Fruit fly (Drosophila melanogaster) whole organism, embryonic: Measurements from ENCODE around the gene CG13113.
A peak's percentile ranks its signal among the peaks of the same experiment; 100 is the strongest.

ENCODE experiments used
- B-H2 ChIP-seq: fragments of 200-800 bp; sonication (Bioruptor generic); optimal IDR thresholded peaks from 2 replicates; lab custom pipeline; 2018; ENCODE audit warnings: missing biosample characterization, mild to moderate bottlenecking, missing genetic modification characterization
- BEAF-32 ChIP-seq: fragments of 200-800 bp; sonication (Bioruptor generic); optimal IDR thresholded peaks from 3 replicates; lab custom pipeline; 2017; ENCODE audit warnings: missing biosample characterization, missing genetic modification characterization, mild to moderate bottlenecking, moderate library complexity, missing genetic modification reagents
- CG10366 ChIP-seq: fragments of 200-800 bp; sonication (Bioruptor generic); IDR thresholded peaks from 2 replicates; pipeline ENCODE4 v1.3.6; 2022; ENCODE audit warnings: missing biosample characterization, missing genetic modification characterization
- CG10959 ChIP-seq: fragments of 200-800 bp; sonication (Bioruptor generic); IDR thresholded peaks from 2 replicates; pipeline ENCODE4 v1.3.6; 2022; ENCODE audit warnings: missing biosample characterization, missing genetic modification characterization
- CG11247 ChIP-seq: fragments of 200-800 bp; sonication (Bioruptor generic); IDR thresholded peaks from 2 replicates; pipeline ENCODE4 v1.3.6; 2022; ENCODE audit warnings: missing biosample characterization, missing genetic modification characterization
- CG13894 ChIP-seq: fragments of 200-800 bp; sonication (Bioruptor generic); optimal IDR thresholded peaks from 3 replicates; lab custom pipeline; 2018; ENCODE audit warnings: missing biosample characterization, mild to moderate bottlenecking, missing genetic modification characterization, moderate library complexity
- CG14710 ChIP-seq: fragments of 200-800 bp; sonication (Bioruptor generic); optimal IDR thresholded peaks from 3 replicates; lab custom pipeline; 2019; ENCODE audit warnings: missing biosample characterization, mild to moderate bottlenecking, missing genetic modification characterization, moderate library complexity
- CG17568 ChIP-seq: fragments of 200-800 bp; sonication (Bioruptor generic); optimal IDR thresholded peaks from 2 replicates; lab custom pipeline; 2018; ENCODE audit warnings: missing biosample characterization, mild to moderate bottlenecking, missing genetic modification characterization, moderate library complexity
- CG18619 ChIP-seq: fragments of 200-800 bp; sonication (Bioruptor generic); optimal IDR thresholded peaks from 3 replicates; lab custom pipeline; 2017; ENCODE audit warnings: missing biosample characterization, mild to moderate bottlenecking, missing genetic modification characterization
- CG2678 ChIP-seq: fragments of 200-800 bp; sonication (Bioruptor generic); optimal IDR thresholded peaks from 3 replicates; lab custom pipeline; 2019; ENCODE audit warnings: missing biosample characterization, mild to moderate bottlenecking, missing genetic modification characterization, moderate library complexity
- CG2712 ChIP-seq: fragments of 200-800 bp; optimal IDR thresholded peaks from 3 replicates; lab custom pipeline; 2019; ENCODE audit warnings: missing biosample characterization, mild to moderate bottlenecking, missing genetic modification characterization, moderate library complexity
- CG3838 ChIP-seq: fragments of 200-800 bp; sonication (Bioruptor generic); optimal IDR thresholded peaks from 3 replicates; lab custom pipeline; 2016; ENCODE audit warnings: missing biosample characterization, missing genetic modification characterization
- CG7556 ChIP-seq: fragments of 200-800 bp; sonication (Bioruptor generic); optimal IDR thresholded peaks from 2 replicates; lab custom pipeline; 2017; ENCODE audit warnings: missing biosample characterization, mild to moderate bottlenecking, missing genetic modification characterization
- CG7786 ChIP-seq: fragments of 200-800 bp; sonication (Bioruptor generic); optimal IDR thresholded peaks from 2 replicates; lab custom pipeline; 2016; ENCODE audit warnings: missing biosample characterization, missing genetic modification characterization
- CG7987 ChIP-seq: fragments of 200-800 bp; sonication (Bioruptor generic); optimal IDR thresholded peaks from 2 replicates; lab custom pipeline; 2018; ENCODE audit warnings: missing biosample characterization, mild to moderate bottlenecking, missing genetic modification characterization, moderate library complexity
- CG8924 ChIP-seq: fragments of 200-800 bp; optimal IDR thresholded peaks from 3 replicates; lab custom pipeline; 2019; ENCODE audit warnings: missing biosample characterization, mild to moderate bottlenecking, missing genetic modification characterization, moderate library complexity
- CG9437 ChIP-seq: fragments of 200-800 bp; sonication (Bioruptor generic); optimal IDR thresholded peaks from 2 replicates; lab custom pipeline; 2018; ENCODE audit warnings: missing biosample characterization, mild to moderate bottlenecking, missing genetic modification characterization
- Dref ChIP-seq: fragments of 200-800 bp; sonication (Bioruptor generic); IDR thresholded peaks from 2 replicates; pipeline ENCODE4 v1.3.6; 2022; ENCODE audit warnings: missing biosample characterization, missing genetic modification characterization
- Ets97D ChIP-seq: fragments of 200-800 bp; sonication (Bioruptor generic); optimal IDR thresholded peaks from 3 replicates; lab custom pipeline; 2016; ENCODE audit warnings: missing biosample characterization, missing genetic modification characterization
- HmgD ChIP-seq: fragments of 200-800 bp; sonication (Bioruptor generic); optimal IDR thresholded peaks from 3 replicates; lab custom pipeline; 2016; ENCODE audit warnings: missing biosample characterization, missing genetic modification characterization
- HmgZ ChIP-seq: fragments of 200-800 bp; sonication (Bioruptor generic); optimal IDR thresholded peaks from 2 replicates; lab custom pipeline; 2018; ENCODE audit warnings: missing biosample characterization, mild to moderate bottlenecking, missing genetic modification characterization
- Neu2 ChIP-seq: fragments of 200-800 bp; sonication (Bioruptor generic); optimal IDR thresholded peaks from 3 replicates; lab custom pipeline; 2016; ENCODE audit warnings: missing biosample characterization, missing genetic modification characterization, borderline replicate concordance
- Nf-YC ChIP-seq: fragments of 200-800 bp; optimal IDR thresholded peaks from 3 replicates; lab custom pipeline; 2019; ENCODE audit warnings: missing biosample characterization, mild to moderate bottlenecking, missing genetic modification characterization, moderate library complexity
- Oaz ChIP-seq: fragments of 200-800 bp; sonication (Bioruptor generic); IDR thresholded peaks from 2 replicates; pipeline ENCODE4 v1.3.6; 2022; ENCODE audit warnings: missing biosample characterization, missing genetic modification characterization
- Opbp ChIP-seq: fragments of 200-800 bp; sonication (Bioruptor generic); IDR thresholded peaks from 3 replicates; pipeline ENCODE4 v1.3.6; 2022; ENCODE audit warnings: missing biosample characterization, missing genetic modification characterization; ENCODE audit not compliant: partially characterized antibody
- Ravus ChIP-seq: fragments of 200-800 bp; sonication (Bioruptor generic); IDR thresholded peaks from 2 replicates; pipeline ENCODE4 v1.3.6; 2022; ENCODE audit warnings: missing biosample characterization, missing genetic modification characterization
- Xrp1 ChIP-seq: fragments of 200-800 bp; sonication (Bioruptor generic); IDR thresholded peaks from 2 replicates; pipeline ENCODE4 v1.3.6; 2022; ENCODE audit warnings: missing biosample characterization, missing genetic modification characterization
- bbx ChIP-seq: fragments of 200-800 bp; sonication (Bioruptor generic); IDR thresholded peaks from 2 replicates; pipeline ENCODE4 v1.3.6; 2022; ENCODE audit warnings: missing biosample characterization, missing genetic modification characterization; ENCODE audit not compliant: partially characterized antibody
- cato ChIP-seq: fragments of 200-800 bp; sonication (Bioruptor generic); optimal IDR thresholded peaks from 2 replicates; lab custom pipeline; 2016; ENCODE audit warnings: missing biosample characterization, missing genetic modification characterization, borderline replicate concordance
- ci ChIP-seq: fragments of 200-800 bp; sonication (Bioruptor generic); IDR thresholded peaks from 3 replicates; pipeline ENCODE4 v1.3.6; 2022; ENCODE audit warnings: missing biosample characterization, missing genetic modification characterization
- crc ChIP-seq: fragments of 200-800 bp; sonication (Bioruptor generic); optimal IDR thresholded peaks from 2 replicates; lab custom pipeline; 2016; ENCODE audit warnings: missing biosample characterization, missing genetic modification characterization
- en ChIP-seq: fragments of 200-800 bp; sonication (Bioruptor generic); optimal IDR thresholded peaks from 2 replicates; lab custom pipeline; 2016; ENCODE audit warnings: missing biosample characterization, missing genetic modification characterization
- fd102C ChIP-seq: fragments of 200-800 bp; sonication (Bioruptor generic); optimal IDR thresholded peaks from 2 replicates; lab custom pipeline; 2018; ENCODE audit warnings: missing biosample characterization, mild to moderate bottlenecking, missing genetic modification characterization, moderate library complexity
- gfzf ChIP-seq: fragments of 200-800 bp; sonication (Bioruptor generic); optimal IDR thresholded peaks from 2 replicates; lab custom pipeline; 2016; ENCODE audit warnings: missing biosample characterization, mild to moderate bottlenecking, missing genetic modification characterization, moderate library complexity
- ham ChIP-seq: fragments of 200-800 bp; sonication (Bioruptor generic); IDR thresholded peaks from 2 replicates; pipeline ENCODE4 v1.3.6; 2022; ENCODE audit warnings: missing biosample characterization, missing genetic modification characterization
- hb ChIP-seq: fragments of 200-800 bp; sonication (Bioruptor generic); IDR thresholded peaks from 3 replicates; pipeline ENCODE4 v1.3.6; 2022; ENCODE audit warnings: missing biosample characterization, missing genetic modification characterization; ENCODE audit not compliant: partially characterized antibody
- her ChIP-seq: fragments of 200-800 bp; sonication (Bioruptor generic); optimal IDR thresholded peaks from 2 replicates; lab custom pipeline; 2016; ENCODE audit warnings: missing biosample characterization, missing genetic modification characterization
- kay ChIP-seq: fragments of 200-800 bp; sonication (Bioruptor generic); optimal IDR thresholded peaks from 2 replicates; lab custom pipeline; 2016; ENCODE audit warnings: missing biosample characterization, missing genetic modification characterization
- peb ChIP-seq: fragments of 200-800 bp; sonication (Bioruptor generic); IDR thresholded peaks from 2 replicates; pipeline ENCODE4 v1.3.6; 2022; ENCODE audit warnings: missing biosample characterization, missing genetic modification characterization
- ro ChIP-seq: fragments of 200-800 bp; sonication (Bioruptor generic); IDR thresholded peaks from 2 replicates; pipeline ENCODE4 v1.3.6; 2022; ENCODE audit warnings: missing biosample characterization, missing genetic modification characterization
- sd ChIP-seq: fragments of 200-800 bp; sonication (Bioruptor generic); optimal IDR thresholded peaks from 3 replicates; lab custom pipeline; 2018; ENCODE audit warnings: missing biosample characterization, mild to moderate bottlenecking, missing genetic modification characterization, moderate library complexity
- shn ChIP-seq: fragments of 200-800 bp; sonication (Bioruptor generic); optimal IDR thresholded peaks from 3 replicates; lab custom pipeline; 2016; ENCODE audit warnings: missing biosample characterization, missing genetic modification characterization
- ssp ChIP-seq: fragments of 200-800 bp; sonication (Bioruptor generic); IDR thresholded peaks from 2 replicates; pipeline ENCODE4 v1.3.6; 2022; ENCODE audit warnings: missing biosample characterization, missing genetic modification characterization
- toy ChIP-seq: fragments of 200-800 bp; sonication (Bioruptor generic); IDR thresholded peaks from 2 replicates; pipeline ENCODE4 v1.3.6; 2022; ENCODE audit warnings: missing biosample characterization, missing genetic modification characterization
- tup ChIP-seq: fragments of 200-800 bp; sonication (Bioruptor generic); optimal IDR thresholded peaks from 2 replicates; lab custom pipeline; 2016; ENCODE audit warnings: missing biosample characterization, mild to moderate bottlenecking, missing genetic modification characterization, moderate library complexity
- twi ChIP-seq: fragments of 200-800 bp; optimal IDR thresholded peaks from 2 replicates; lab custom pipeline; 2019; ENCODE audit warnings: missing biosample characterization, mild to moderate bottlenecking, missing genetic modification characterization, moderate library complexity
- vvl ChIP-seq: fragments of 200-800 bp; sonication (Bioruptor generic); IDR thresholded peaks from 2 replicates; pipeline ENCODE4 v1.3.6; 2022; ENCODE audit warnings: missing biosample characterization, missing genetic modification characterization
- wor ChIP-seq: fragments of 200-800 bp; sonication (Bioruptor generic); IDR thresholded peaks from 2 replicates; pipeline ENCODE4 v1.3.6; 2022; ENCODE audit warnings: missing biosample characterization, missing genetic modification characterization

The CG13113 gene

DNA sequence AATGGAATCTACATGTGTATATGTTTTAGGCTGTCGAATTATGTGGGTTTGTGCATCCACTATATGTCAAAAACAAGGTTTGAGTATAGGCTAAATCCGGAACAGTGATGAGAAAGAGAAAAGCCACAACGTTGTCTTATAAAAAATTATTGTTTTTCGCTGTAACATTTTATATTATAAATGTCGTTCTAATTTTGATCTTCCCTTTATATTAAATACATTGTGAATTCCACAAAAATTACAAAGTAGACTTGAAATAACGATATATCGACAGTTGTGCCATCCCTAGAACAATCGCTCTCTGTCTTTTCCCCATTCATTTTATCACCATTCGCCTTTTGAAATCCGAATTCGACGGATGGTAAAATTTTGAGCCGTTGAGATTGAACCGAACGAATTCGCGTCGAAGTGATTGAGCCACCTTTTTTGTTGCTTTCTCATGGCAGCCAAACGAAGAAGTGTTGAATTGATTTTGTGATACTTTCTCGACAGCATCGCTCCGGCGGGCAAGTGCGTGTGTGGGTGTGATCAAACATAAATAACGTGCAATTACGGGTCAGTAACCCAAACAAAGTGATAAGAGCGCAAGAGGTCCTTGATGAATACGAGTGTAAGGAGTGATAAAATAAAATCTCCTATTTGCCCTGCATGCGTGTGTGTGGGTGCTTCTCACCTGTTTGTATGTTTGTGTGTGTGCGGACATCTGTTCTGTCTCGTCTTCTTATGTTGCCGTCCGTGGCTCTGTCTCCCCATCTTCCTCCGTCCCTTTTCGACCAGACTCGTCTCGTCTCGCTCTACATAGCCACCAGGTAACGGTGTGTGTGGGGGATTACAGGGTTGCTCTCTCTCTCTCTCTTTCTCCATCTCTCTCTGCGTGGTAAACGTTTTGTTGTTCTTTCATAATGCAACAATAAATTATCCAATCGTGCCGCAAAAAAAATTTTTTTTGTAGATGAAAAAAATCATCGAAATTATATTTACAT is 22.8 kb upstream of the CG13113 start, which contains the start of gene Oatp30B (continued):
- TF ChIP-seq vvl (GFP tag; lab: Robert Waterston, UW), result peak; percentile 99
- TF ChIP-seq Ravus (GFP tag; lab: Robert Waterston, UW), result peak; percentile 89
- TF ChIP-seq toy, result peak; percentile 88
- peak; percentile 97 for TF ChIP-seq CG13894
- peak; percentile 51 for TF ChIP-seq gfzf (GFP tag; lab: Kevin White, UChicago)
- TF ChIP-seq peb, result peak; percentile 93
- peak; percentile 97 for TF ChIP-seq BEAF-32 (GFP tag; lab: Kevin White, UChicago)
- TF ChIP-seq Oaz, result peak; percentile 95
- peak; percentile 93 for TF ChIP-seq crc (GFP tag; lab: Kevin White, UChicago)
- peak; percentile 89 for TF ChIP-seq her (GFP tag; lab: Kevin White, UChicago)
- TF ChIP-seq Ets97D (GFP tag; lab: Kevin White, UChicago), result peak; percentile 94
- TF ChIP-seq CG17568 (GFP tag; lab: Kevin White, UChicago), result peak; percentile 93
- TF ChIP-seq CG7556, result peak; percentile 94
- peak; percentile 97 for TF ChIP-seq CG14710 (tag; lab: Kevin White, UChicago)
- peak; percentile 96 for TF ChIP-seq Opbp (GFP tag; lab: Robert Waterston, UW)
- peak; percentile 94 for TF ChIP-seq CG3838 (GFP tag; lab: Kevin White, UChicago)
- TF ChIP-seq CG10366 (GFP tag; lab: Robert Waterston, UW), result peak; percentile 98
- TF ChIP-seq HmgD (GFP tag; lab: Kevin White, UChicago), result peak; percentile 85
- TF ChIP-seq wor, result peak; percentile 94
- peak; percentile 95 for TF ChIP-seq ro (GFP tag; lab: Robert Waterston, UW)
- peak; percentile 93 for TF ChIP-seq CG18619 (GFP tag; lab: Kevin White, UChicago)
- TF ChIP-seq Neu2 (GFP tag; lab: Kevin White, UChicago), result peak; percentile 82
- TF ChIP-seq twi (tag; lab: Kevin White, UChicago), result peak; percentile 92
- peak; percentile 88; the same call in 1 of the 2 replicates for TF ChIP-seq ham
- peak; percentile 94 for TF ChIP-seq shn
- TF ChIP-seq ssp, result peak; percentile 92
- TF ChIP-seq CG9437 (GFP tag; lab: Kevin White, UChicago), result peak; percentile 81
- peak; percentile 92 for TF ChIP-seq CG7987 (GFP tag; lab: Kevin White, UChicago)
- TF ChIP-seq HmgZ (tag; lab: Kevin White, UChicago), result peak; percentile 98
- peak; percentile 74 for TF ChIP-seq fd102C (GFP tag; lab: Kevin White, UChicago)
- peak; percentile 93 for TF ChIP-seq tup
- peak; percentile 92 for TF ChIP-seq cato
- peak; percentile 99 for TF ChIP-seq Xrp1 (GFP tag; lab: Robert Waterston, UW)
- TF ChIP-seq en, result peak; percentile 92
- TF ChIP-seq bbx, result peak; percentile 97
- peak; percentile 88 for TF ChIP-seq sd (tag; lab: Kevin White, UChicago)
- peak; percentile 96 for TF ChIP-seq CG10959 (GFP tag; lab: Robert Waterston, UW)
- peak; percentile 96 for TF ChIP-seq CG2678
- TF ChIP-seq ci (GFP tag; lab: Robert Waterston, UW), result peak; percentile 98
- TF ChIP-seq B-H2 (GFP tag; lab: Kevin White, UChicago), result peak; percentile 97
- TF ChIP-seq CG8924, result peak; percentile 97
- TF ChIP-seq CG7786, result peak; percentile 94
- TF ChIP-seq CG2712 (tag; lab: Kevin White, UChicago), result peak; percentile 98
- TF ChIP-seq Nf-YC (tag; lab: Kevin White, UChicago), result peak; percentile 88
- no peak; the same call in 1 of the 2 replicates for TF ChIP-seq Dref (GFP tag; lab: Robert Waterston, UW)
- peak; percentile 96 for TF ChIP-seq kay (GFP tag; lab: Kevin White, UChicago)
- TF ChIP-seq CG11247, result peak; percentile 98
- peak; percentile 91; the same call in 2 of the 3 replicates for TF ChIP-seq hb (GFP tag; lab: Robert Waterston, UW)
